Fruit fly (Drosophila melanogaster) whole organism, embryonic: ENCODE results near the gene Nprl3.

Experiments
- B-H2 ChIP-seq: fragments of 200-800 bp; sonication (Bioruptor generic); optimal IDR thresholded peaks from 2 replicates; lab custom pipeline; 2018; ENCODE audit warnings: missing biosample characterization, mild to moderate bottlenecking, missing genetic modification characterization
- CG10209 ChIP-seq: fragments of 200-800 bp; sonication (Bioruptor generic); optimal IDR thresholded peaks from 3 replicates; lab custom pipeline; 2017; ENCODE audit warnings: missing biosample characterization, mild to moderate bottlenecking, missing genetic modification characterization, missing genetic modification reagents
- CG1024 ChIP-seq: fragments of 200-800 bp; sonication (Bioruptor generic); IDR thresholded peaks from 2 replicates; pipeline ENCODE4 v1.3.6; 2022; ENCODE audit warnings: missing biosample characterization, missing genetic modification characterization
- CG13624 ChIP-seq: fragments of 200-800 bp; sonication (Bioruptor generic); optimal IDR thresholded peaks from 2 replicates; lab custom pipeline; 2016; ENCODE audit warnings: missing biosample characterization, missing genetic modification characterization
- CG15601 ChIP-seq: fragments of 200-800 bp; sonication (Bioruptor generic); optimal IDR thresholded peaks from 3 replicates; lab custom pipeline; 2019; ENCODE audit warnings: missing biosample characterization, mild to moderate bottlenecking, missing genetic modification characterization, moderate library complexity
- CG16779 ChIP-seq: fragments of 200-800 bp; sonication (Bioruptor generic); IDR thresholded peaks from 2 replicates; pipeline ENCODE4 v1.3.6; 2022; ENCODE audit warnings: missing biosample characterization, missing genetic modification characterization
- CG17328 ChIP-seq: fragments of 200-800 bp; sonication (Bioruptor generic); IDR thresholded peaks from 2 replicates; pipeline ENCODE4 v1.3.6; 2022; ENCODE audit warnings: missing biosample characterization, missing genetic modification characterization
- CG17361 ChIP-seq: fragments of 200-800 bp; sonication (Bioruptor generic); IDR thresholded peaks from 3 replicates; pipeline ENCODE4 v1.3.6; 2022; ENCODE audit warnings: missing biosample characterization, missing genetic modification characterization
- CG18599 ChIP-seq: fragments of 200-800 bp; sonication (Bioruptor generic); optimal IDR thresholded peaks from 3 replicates; lab custom pipeline; 2017; ENCODE audit warnings: missing biosample characterization, missing genetic modification characterization, mild to moderate bottlenecking, moderate library complexity, missing genetic modification reagents
- CG2120 ChIP-seq: fragments of 200-800 bp; sonication (Bioruptor generic); optimal IDR thresholded peaks from 3 replicates; lab custom pipeline; 2016; ENCODE audit warnings: missing biosample characterization, missing genetic modification characterization
- CG3163 ChIP-seq: fragments of 200-800 bp; sonication (Bioruptor generic); optimal IDR thresholded peaks from 3 replicates; lab custom pipeline; 2016; ENCODE audit warnings: missing biosample characterization, missing genetic modification characterization
- CG4282 ChIP-seq: fragments of 200-800 bp; sonication (Bioruptor generic); optimal IDR thresholded peaks from 2 replicates; lab custom pipeline; 2016; ENCODE audit warnings: missing biosample characterization, missing genetic modification characterization
- CG4328 ChIP-seq: fragments of 200-800 bp; sonication (Bioruptor generic); optimal IDR thresholded peaks from 3 replicates; lab custom pipeline; 2017; ENCODE audit warnings: missing biosample characterization, missing genetic modification reagents, missing genetic modification characterization
- CG4730 ChIP-seq: fragments of 200-800 bp; sonication (Bioruptor generic); IDR thresholded peaks from 2 replicates; pipeline ENCODE4 v1.3.6; 2022; ENCODE audit warnings: missing biosample characterization, missing genetic modification characterization
- CG6272 ChIP-seq: fragments of 200-800 bp; sonication (Bioruptor generic); IDR thresholded peaks from 2 replicates; pipeline ENCODE4 v1.3.6; 2022; ENCODE audit warnings: missing biosample characterization, missing genetic modification characterization
- CG6813 ChIP-seq: fragments of 200-800 bp; sonication (Bioruptor generic); optimal IDR thresholded peaks from 2 replicates; lab custom pipeline; 2017; ENCODE audit warnings: missing biosample characterization, missing genetic modification characterization, mild to moderate bottlenecking, moderate library complexity, missing genetic modification reagents
- CG7372 ChIP-seq: fragments of 200-800 bp; sonication (Bioruptor generic); IDR thresholded peaks from 2 replicates; pipeline ENCODE4 v1.3.6; 2022; ENCODE audit warnings: missing biosample characterization, missing genetic modification characterization
- CG7786 ChIP-seq: fragments of 200-800 bp; sonication (Bioruptor generic); optimal IDR thresholded peaks from 2 replicates; lab custom pipeline; 2016; ENCODE audit warnings: missing biosample characterization, missing genetic modification characterization
- CG9437 ChIP-seq: fragments of 200-800 bp; sonication (Bioruptor generic); optimal IDR thresholded peaks from 2 replicates; lab custom pipeline; 2018; ENCODE audit warnings: missing biosample characterization, mild to moderate bottlenecking, missing genetic modification characterization
- CG9797 ChIP-seq: fragments of 200-800 bp; sonication (Bioruptor generic); optimal IDR thresholded peaks from 3 replicates; lab custom pipeline; 2018; ENCODE audit warnings: missing biosample characterization, mild to moderate bottlenecking, missing genetic modification characterization
- Chrac-16 ChIP-seq: fragments of 200-800 bp; sonication (Bioruptor generic); optimal IDR thresholded peaks from 3 replicates; lab custom pipeline; 2016; ENCODE audit warnings: missing biosample characterization, missing genetic modification characterization
- CkIIα-i1 ChIP-seq: fragments of 200-800 bp; sonication (Bioruptor generic); IDR thresholded peaks from 2 replicates; pipeline ENCODE4 v1.3.6; 2022; ENCODE audit warnings: missing biosample characterization, missing genetic modification characterization
- Drgx ChIP-seq: fragments of 200-800 bp; sonication (Bioruptor generic); IDR thresholded peaks from 2 replicates; pipeline ENCODE4 v1.3.6; 2022; ENCODE audit warnings: missing biosample characterization, missing genetic modification characterization
- ERR ChIP-seq: fragments of 200-800 bp; sonication (Bioruptor generic); optimal IDR thresholded peaks from 2 replicates; lab custom pipeline; 2016; ENCODE audit warnings: missing biosample characterization, missing genetic modification characterization
- HLH3B ChIP-seq: fragments of 200-800 bp; sonication (Bioruptor generic); IDR thresholded peaks from 2 replicates; pipeline ENCODE4 v1.3.6; 2022; ENCODE audit warnings: missing biosample characterization, missing genetic modification characterization
- HLHmδ ChIP-seq: fragments of 200-800 bp; sonication (Bioruptor generic); optimal IDR thresholded peaks from 2 replicates; lab custom pipeline; 2018; ENCODE audit warnings: missing biosample characterization, mild to moderate bottlenecking, missing genetic modification characterization, moderate library complexity
- Hmx ChIP-seq: fragments of 200-800 bp; sonication (Bioruptor generic); optimal IDR thresholded peaks from 2 replicates; lab custom pipeline; 2016; ENCODE audit warnings: missing biosample characterization, missing genetic modification characterization
- Lhr ChIP-seq: fragments of 200-800 bp; sonication (Bioruptor generic); optimal IDR thresholded peaks from 3 replicates; lab custom pipeline; 2017; ENCODE audit warnings: mild to moderate bottlenecking, missing biosample characterization, missing genetic modification reagents, missing genetic modification characterization
- Oaz ChIP-seq: fragments of 200-800 bp; sonication (Bioruptor generic); IDR thresholded peaks from 2 replicates; pipeline ENCODE4 v1.3.6; 2022; ENCODE audit warnings: missing biosample characterization, missing genetic modification characterization
- Stat92E ChIP-seq, 3 experiments: fragments of >200 bp in 2 of 3; fragments of 200-800 bp in 1 of 3; sonication (Bioruptor generic) in 1 of 3; optimal IDR thresholded peaks; 2 replicates each; lab custom pipeline; 2017 to 2019; ENCODE audit warnings: missing biosample characterization in 3 of 3, missing genetic modification characterization in 3 of 3, mild to moderate bottlenecking in 1 of 3, moderate library complexity in 1 of 3
- Trl ChIP-seq, 3 experiments: fragments of >200 bp in 2 of 3; fragments of 200-800 bp in 1 of 3; sonication (Bioruptor generic) in 1 of 3; optimal IDR thresholded peaks; 2 replicates in 1 of 3; 3 replicates in 2 of 3; lab custom pipeline; 2016 to 2017; ENCODE audit warnings: missing biosample characterization in 1 of 3, missing genetic modification characterization in 1 of 3
- Xrp1 ChIP-seq: fragments of 200-800 bp; sonication (Bioruptor generic); IDR thresholded peaks from 2 replicates; pipeline ENCODE4 v1.3.6; 2022; ENCODE audit warnings: missing biosample characterization, missing genetic modification characterization
- ato ChIP-seq: fragments of 200-800 bp; sonication (Bioruptor generic); IDR thresholded peaks from 2 replicates; pipeline ENCODE4 v1.3.6; 2022; ENCODE audit warnings: missing biosample characterization, missing genetic modification characterization; ENCODE audit not compliant: partially characterized antibody
- esg ChIP-seq: fragments of 200-800 bp; sonication (Bioruptor generic); conservative IDR thresholded peaks from 2 replicates; pipeline ENCODE4 v1.3.6; 2022; ENCODE audit warnings: missing biosample characterization, missing genetic modification characterization
- ewg ChIP-seq: fragments of 200-800 bp; sonication (Bioruptor generic); optimal IDR thresholded peaks from 3 replicates; lab custom pipeline; 2017; ENCODE audit warnings: mild to moderate bottlenecking, missing biosample characterization, missing genetic modification reagents, missing genetic modification characterization
- fd64A ChIP-seq: fragments of 200-800 bp; sonication (Bioruptor generic); optimal IDR thresholded peaks from 3 replicates; lab custom pipeline; 2018; ENCODE audit warnings: missing biosample characterization, mild to moderate bottlenecking, missing genetic modification characterization
- gce ChIP-seq: fragments of 200-800 bp; sonication (Bioruptor generic); IDR thresholded peaks from 3 replicates; pipeline ENCODE4 v1.3.6; 2022; ENCODE audit warnings: missing biosample characterization, missing genetic modification characterization
- inv ChIP-seq: fragments of 200-800 bp; sonication (Bioruptor generic); IDR thresholded peaks from 2 replicates; pipeline ENCODE4 v1.3.6; 2022; ENCODE audit warnings: missing biosample characterization, missing genetic modification characterization; ENCODE audit not compliant: partially characterized antibody
- jing ChIP-seq: fragments of 200-800 bp; sonication (Bioruptor generic); optimal IDR thresholded peaks from 2 replicates; lab custom pipeline; 2018; ENCODE audit warnings: missing biosample characterization, mild to moderate bottlenecking, missing genetic modification characterization
- lmd ChIP-seq: fragments of 200-800 bp; sonication (Bioruptor generic); IDR thresholded peaks from 2 replicates; pipeline ENCODE4 v1.3.6; 2022; ENCODE audit warnings: missing biosample characterization, missing genetic modification characterization
- mirr ChIP-seq: fragments of 200-800 bp; sonication (Bioruptor generic); optimal IDR thresholded peaks from 3 replicates; lab custom pipeline; 2018; ENCODE audit warnings: missing biosample characterization, mild to moderate bottlenecking, missing genetic modification characterization
- nom ChIP-seq: fragments of 200-800 bp; sonication (Bioruptor generic); optimal IDR thresholded peaks from 2 replicates; lab custom pipeline; 2017; ENCODE audit warnings: missing biosample characterization, missing genetic modification characterization, mild to moderate bottlenecking, moderate library complexity, missing genetic modification reagents
- oc ChIP-seq: fragments of 200-800 bp; sonication (Bioruptor generic); optimal IDR thresholded peaks from 2 replicates; lab custom pipeline; 2018; ENCODE audit warnings: missing biosample characterization, mild to moderate bottlenecking, missing genetic modification characterization, moderate library complexity
- pfk ChIP-seq: fragments of 200-800 bp; sonication (Bioruptor generic); optimal IDR thresholded peaks from 2 replicates; lab custom pipeline; 2018; ENCODE audit warnings: missing biosample characterization, mild to moderate bottlenecking, missing genetic modification characterization, moderate library complexity
- pita ChIP-seq: fragments of 200-800 bp; sonication (Bioruptor generic); optimal IDR thresholded peaks from 2 replicates; lab custom pipeline; 2017; ENCODE audit warnings: missing biosample characterization, mild to moderate bottlenecking, missing genetic modification characterization
- ro ChIP-seq: fragments of 200-800 bp; sonication (Bioruptor generic); IDR thresholded peaks from 2 replicates; pipeline ENCODE4 v1.3.6; 2022; ENCODE audit warnings: missing biosample characterization, missing genetic modification characterization
- schlank ChIP-seq: fragments of 200-800 bp; sonication (Bioruptor generic); optimal IDR thresholded peaks from 2 replicates; lab custom pipeline; 2018; ENCODE audit warnings: missing biosample characterization, mild to moderate bottlenecking, missing genetic modification characterization
- tio ChIP-seq: fragments of 200-800 bp; sonication (Bioruptor generic); optimal IDR thresholded peaks from 2 replicates; lab custom pipeline; 2017; ENCODE audit warnings: missing biosample characterization, missing genetic modification characterization, inconsistent platforms
- yki ChIP-seq: fragments of >200 bp; optimal IDR thresholded peaks from 3 replicates; lab custom pipeline; 2018
- zf30C ChIP-seq: fragments of 200-800 bp; sonication (Bioruptor generic); optimal IDR thresholded peaks from 3 replicates; lab custom pipeline; 2018; ENCODE audit warnings: missing biosample characterization, mild to moderate bottlenecking, missing genetic modification characterization

The Nprl3 gene

dm6 chr3L:13949440-13950066 lies 52.1 kb downstream of the Nprl3 start (continued):
- TF ChIP-seq CG6272 (GFP tag; lab: Robert Waterston, UW) (no peak), pita (GFP tag; lab: Kevin White, UChicago) (no peak), CG6813 (GFP tag; lab: Kevin White, UChicago) (no peak), Lhr (no peak), Drgx (GFP tag; lab: Robert Waterston, UW) (peak; percentile 63), Chrac-16 (peak; percentile 0), mirr (GFP tag; lab: Kevin White, UChicago) (no peak), ERR (GFP tag; lab: Kevin White, UChicago) (no peak), CG10209 (GFP tag; lab: Kevin White, UChicago) (peak; percentile 9), CG17328 (GFP tag; lab: Robert Waterston, UW) (peak; percentile 44; the same call in 1 of the 2 replicates), CG9797 (GFP tag; lab: Kevin White, UChicago) (no peak), pfk (GFP tag; lab: Kevin White, UChicago) (no peak), esg (GFP tag; lab: Robert Waterston, UW) (0 out of 2 replicates have a peak, but pooled peaks have one; percentile 17), CG15601 (tag; lab: Kevin White, UChicago) (no peak), jing (no peak), Hmx (GFP tag; lab: Kevin White, UChicago) (no peak), Trl (optimal IDR thresholded peaks at IDR 0.05; lab: Kevin White, UChicago) (peak; percentile 21 to 48), Trl (GFP tag; optimal IDR thresholded peaks at IDR 0.05; lab: Kevin White, UChicago) (no peak), CG16779 (no peak), CG7786 (no peak), inv (GFP tag; lab: Robert Waterston, UW) (no peak), Oaz (GFP tag; lab: Robert Waterston, UW) (no peak), CG4730 (0 out of 2 replicates have a peak, but pooled peaks have one; percentile 26), tio (peak; percentile 23), yki (no peak), Stat92E (GFP tag; optimal IDR thresholded peaks at IDR 0.05; lab: Kevin White, UChicago) (no peak), CG3163 (GFP tag; lab: Kevin White, UChicago) (no peak), fd64A (GFP tag; lab: Kevin White, UChicago) (no peak), CG2120 (GFP tag; lab: Kevin White, UChicago) (no peak), lmd (GFP tag; lab: Robert Waterston, UW) (no peak), CG18599 (GFP tag; lab: Kevin White, UChicago) (no peak), ro (GFP tag; lab: Robert Waterston, UW) (no peak), B-H2 (GFP tag; lab: Kevin White, UChicago) (no peak), ewg (GFP tag; lab: Kevin White, UChicago) (peak; percentile 30), nom (GFP tag; lab: Kevin White, UChicago) (no peak), CG7372 (no peak), CG4282 (GFP tag; lab: Kevin White, UChicago) (no peak), CG4328 (GFP tag; lab: Kevin White, UChicago) (no peak), gce (GFP tag; lab: Robert Waterston, UW) (no peak), CG13624 (GFP tag; lab: Kevin White, UChicago) (no peak), CG9437 (GFP tag; lab: Kevin White, UChicago) (no peak), HLHmδ (GFP tag; lab: Kevin White, UChicago) (no peak), CG17361 (GFP tag; lab: Robert Waterston, UW) (no peak), ato (GFP tag; lab: Robert Waterston, UW) (no peak), schlank (tag; lab: Kevin White, UChicago) (no peak), HLH3B (GFP tag; lab: Robert Waterston, UW) (no peak), CkIIα-i1 (GFP tag; lab: Robert Waterston, UW) (no peak), zf30C (GFP tag; lab: Kevin White, UChicago) (no peak), Xrp1 (GFP tag; lab: Robert Waterston, UW) (no peak), oc (tag; lab: Kevin White, UChicago) (peak; percentile 38), CG1024 (no peak)
